Worm (Caenorhabditis elegans): ENCODE results near the gene stdh-1.
A peak's percentile ranks its signal among the peaks of the same experiment; 100 is the strongest.

The stdh-1 gene

DNA sequence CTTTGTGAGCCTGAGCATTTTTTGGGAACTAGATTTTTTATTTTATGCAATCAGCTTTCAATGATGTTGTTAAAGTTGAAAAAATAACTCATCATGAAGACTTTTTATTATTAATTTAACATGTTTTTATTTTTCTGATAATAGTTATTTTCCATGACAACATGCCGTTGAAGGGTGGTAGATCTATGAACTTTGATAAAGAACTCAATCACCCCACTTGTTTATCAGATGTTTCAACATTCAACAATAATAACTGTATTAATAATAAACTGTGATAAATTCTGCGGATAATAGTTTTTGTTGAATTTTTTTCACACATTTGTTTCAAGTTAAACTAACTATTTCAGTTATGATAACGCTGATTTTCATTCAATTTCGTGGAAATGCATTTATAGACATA lies 14.8 kb upstream of the stdh-1 start:
- TF ChIP-seq hmg-11 (tag; optimal IDR thresholded peaks at IDR 0.05) (no peak), nhr-43 (tag; optimal IDR thresholded peaks at IDR 0.05; ENCODE audit: poor library complexity, severe bottlenecking) (no peak), ceh-28 (tag; optimal IDR thresholded peaks at IDR 0.05) (no peak), pqm-1 (tag; optimal IDR thresholded peaks at IDR 0.05) (peak; percentile 80), elt-2 (tag; optimal IDR thresholded peaks at IDR 0.05) (peak; percentile 47), unc-39 (tag; optimal IDR thresholded peaks at IDR 0.05) (no peak), ceh-9 (tag; optimal IDR thresholded peaks at IDR 0.05) (no peak)

- TF ChIP-seq eor-1 (tag; optimal IDR thresholded peaks at IDR 0.05) (no peak), lin-15B (tag; optimal IDR thresholded peaks at IDR 0.05) (peak; percentile 54), daf-12 (tag; optimal IDR thresholded peaks at IDR 0.05) (no peak), ceh-28 (tag; optimal IDR thresholded peaks at IDR 0.05) (no peak), ama-1 (optimal IDR thresholded peaks at IDR 0.05) (no peak), aly-2 (tag; optimal IDR thresholded peaks at IDR 0.05) (no peak), pqm-1 (tag; optimal IDR thresholded peaks at IDR 0.05) (peak; percentile 18), pha-4 (tag; optimal IDR thresholded peaks at IDR 0.05) (no peak), sea-2 (GFP tag; optimal IDR thresholded peaks at IDR 0.05) (no peak), nhr-25 (tag; optimal IDR thresholded peaks at IDR 0.05) (peak; percentile 48), elt-2 (tag; optimal IDR thresholded peaks at IDR 0.05) (peak; percentile 92), nfya-1 (tag; optimal IDR thresholded peaks at IDR 0.05; ENCODE audit: insufficient read depth) (peak; percentile 18), ZK546.5 (tag; optimal IDR thresholded peaks at IDR 0.05) (no peak), ceh-16 (tag; optimal IDR thresholded peaks at IDR 0.05) (no peak), egl-5 (tag; optimal IDR thresholded peaks at IDR 0.05) (no peak), jun-1 (tag; optimal IDR thresholded peaks at IDR 0.05) (peak; percentile 56), fkh-2 (tag; optimal IDR thresholded peaks at IDR 0.05) (no peak), tbx-2 (tag; optimal IDR thresholded peaks at IDR 0.05) (no peak), unc-39 (tag; optimal IDR thresholded peaks at IDR 0.05) (no peak), lin-39 (tag; optimal IDR thresholded peaks at IDR 0.05) (no peak), nhr-76 (tag; optimal IDR thresholded peaks at IDR 0.05) (no peak), ztf-11 (tag; optimal IDR thresholded peaks at IDR 0.05) (no peak), egl-27 (tag; optimal IDR thresholded peaks at IDR 0.05) (no peak), R02D3.7 (tag; optimal IDR thresholded peaks at IDR 0.05) (no peak), ceh-82 (tag; optimal IDR thresholded peaks at IDR 0.05) (no peak), elt-3 (tag; optimal IDR thresholded peaks at IDR 0.05) (peak; percentile 0 to 46 (median 14)), skn-1 (tag; optimal IDR thresholded peaks at IDR 0.05) (no peak), nhr-23 (tag; optimal IDR thresholded peaks at IDR 0.05) (peak; percentile 53), nhr-237 (tag; optimal IDR thresholded peaks at IDR 0.05) (no peak), nhr-11 (tag; optimal IDR thresholded peaks at IDR 0.05) (no peak), nhr-67 (tag; optimal IDR thresholded peaks at IDR 0.05) (no peak), ceh-9 (tag; optimal IDR thresholded peaks at IDR 0.05) (no peak), nhr-28 (tag; optimal IDR thresholded peaks at IDR 0.05) (no peak), nhr-43 (tag; optimal IDR thresholded peaks at IDR 0.05; ENCODE audit: poor library complexity, severe bottlenecking) (peak; percentile 71), unc-62 (GFP tag; optimal IDR thresholded peaks at IDR 0.05) (no peak), zag-1 (tag; optimal IDR thresholded peaks at IDR 0.05) (no peak), fkh-10 (GFP tag; optimal IDR thresholded peaks at IDR 0.05) (no peak), snpc-4 (tag; optimal IDR thresholded peaks at IDR 0.05) (no peak), elt-1 (tag; optimal IDR thresholded peaks at IDR 0.05) (no peak), mdl-1 (tag; optimal IDR thresholded peaks at IDR 0.05) (no peak), lsy-12 (tag; optimal IDR thresholded peaks at IDR 0.05) (no peak), ztf-4 (tag; optimal IDR thresholded peaks at IDR 0.05) (no peak), mml-1 (tag; optimal IDR thresholded peaks at IDR 0.05) (no peak), nhr-12 (tag; optimal IDR thresholded peaks at IDR 0.05) (no peak), hmg-11 (tag; optimal IDR thresholded peaks at IDR 0.05) (peak; percentile 3), fos-1 (tag; optimal IDR thresholded peaks at IDR 0.05) (no peak), nhr-77 (tag; optimal IDR thresholded peaks at IDR 0.05) (no peak)
These were observed 13.6 kb upstream of the stdh-1 start, which contains the start of gene sptl-3 for ce11 chrV:13892457-13893375. TSS of gene sptl-3 (plus strand) at chrV:13893325.
